Worm (Caenorhabditis elegans) whole organism, L1 larva: Measurements from ENCODE around the gene acp-2.

Experiments used
- C16A3.4 ChIP-seq: fragments of 150-350 bp; optimal IDR thresholded peaks from 2 replicates; lab custom pipeline; 2014; ENCODE audit warnings: missing biosample characterization, missing genetic modification characterization
- Y116A8C.19 ChIP-seq: sonication (generic microtip); optimal IDR thresholded peaks from 2 replicates; lab custom pipeline; 2016; ENCODE audit warnings: missing compliant biosample characterization, missing genetic modification characterization, borderline replicate concordance
- alr-1 ChIP-seq: fragments of 200-800 bp; sonication (Bioruptor generic); optimal IDR thresholded peaks from 2 replicates; lab custom pipeline; 2018; ENCODE audit warnings: borderline replicate concordance, mild to moderate bottlenecking, missing genetic modification characterization, missing compliant biosample characterization
- aly-2 ChIP-seq: fragments of 150-350 bp; optimal IDR thresholded peaks from 2 replicates; lab custom pipeline; 2014; ENCODE audit warnings: missing biosample characterization, missing genetic modification characterization
- ama-1 ChIP-seq: fragments of 150-350 bp; optimal IDR thresholded peaks from 2 replicates; lab custom pipeline; 2014
- ceh-63 ChIP-seq: fragments of 200-800 bp; sonication (Bioruptor generic); optimal IDR thresholded peaks from 2 replicates; lab custom pipeline; 2018; ENCODE audit warnings: mild to moderate bottlenecking, missing genetic modification characterization, missing compliant biosample characterization
- ceh-8 ChIP-seq: fragments of 200-800 bp; sonication (Bioruptor generic); optimal IDR thresholded peaks from 2 replicates; lab custom pipeline; 2018; ENCODE audit warnings: mild to moderate bottlenecking, missing genetic modification characterization, moderate library complexity, missing compliant biosample characterization
- ceh-82 ChIP-seq, 3 experiments: fragments of 150-350 bp in 1 of 3; sonication (generic microtip) in 2 of 3; optimal IDR thresholded peaks; 2 replicates each; lab custom pipeline; 2014 to 2017; ENCODE audit warnings: missing biosample characterization in 3 of 3, missing genetic modification characterization in 3 of 3
- ceh-88 ChIP-seq: fragments of 200-800 bp; sonication (Bioruptor generic); IDR thresholded peaks from 2 replicates; pipeline ENCODE4 v1.3.6; 2022; ENCODE audit warnings: missing genetic modification characterization, missing compliant biosample characterization
- ceh-90 ChIP-seq: sonication (generic microtip); optimal IDR thresholded peaks from 2 replicates; lab custom pipeline; 2016; ENCODE audit warnings: missing genetic modification characterization, missing compliant biosample characterization
- ces-1 ChIP-seq: fragments of 150-350 bp; optimal IDR thresholded peaks from 2 replicates; lab custom pipeline; 2014; ENCODE audit warnings: missing biosample characterization, missing genetic modification reagents, missing genetic modification characterization
- dsc-1 ChIP-seq: sonication (generic microtip); optimal IDR thresholded peaks from 2 replicates; lab custom pipeline; 2016; ENCODE audit warnings: mild to moderate bottlenecking, missing genetic modification characterization, missing compliant biosample characterization
- efl-3 ChIP-seq: fragments of 200-800 bp; sonication (Bioruptor generic); optimal IDR thresholded peaks from 2 replicates; lab custom pipeline; 2018; ENCODE audit warnings: mild to moderate bottlenecking, missing genetic modification characterization, missing compliant biosample characterization
- egl-13 ChIP-seq: sonication (generic microtip); optimal IDR thresholded peaks from 2 replicates; lab custom pipeline; 2016; ENCODE audit warnings: missing genotype, missing genetic modification reagents, missing genetic modification characterization, missing compliant biosample characterization
- elt-2 ChIP-seq: sonication (generic microtip); optimal IDR thresholded peaks from 2 replicates; lab custom pipeline; 2016; ENCODE audit warnings: missing genetic modification characterization, mild to moderate bottlenecking, inconsistent platforms, missing compliant biosample characterization, missing genetic modification reagents
- fkh-10 ChIP-seq: sonication (generic microtip); optimal IDR thresholded peaks from 2 replicates; lab custom pipeline; 2017; ENCODE audit warnings: missing biosample characterization, missing genetic modification reagents, missing genetic modification characterization
- fkh-8 ChIP-seq: sonication (generic microtip); optimal IDR thresholded peaks from 2 replicates; lab custom pipeline; 2016; ENCODE audit warnings: mild to moderate bottlenecking, missing genetic modification characterization, missing compliant biosample characterization
- fos-1 ChIP-seq: fragments of 150-350 bp; optimal IDR thresholded peaks from 2 replicates; lab custom pipeline; 2014; ENCODE audit warnings: missing biosample characterization, missing genetic modification characterization
- grh-1 ChIP-seq: fragments of 200-800 bp; sonication (Bioruptor generic); IDR thresholded peaks from 2 replicates; pipeline ENCODE4 v1.3.6; 2022; ENCODE audit warnings: missing genetic modification reagents, missing genetic modification characterization, missing compliant biosample characterization
- irx-1 ChIP-seq: sonication (generic microtip); optimal IDR thresholded peaks from 2 replicates; lab custom pipeline; 2016; ENCODE audit warnings: missing genetic modification characterization, missing compliant biosample characterization
- isw-1 ChIP-seq: fragments of 200-800 bp; sonication (Bioruptor generic); IDR thresholded peaks from 2 replicates; pipeline ENCODE4 v1.3.6; 2022; ENCODE audit warnings: missing genetic modification characterization, missing compliant biosample characterization
- jun-1 ChIP-seq: fragments of 150-350 bp; optimal IDR thresholded peaks from 2 replicates; lab custom pipeline; 2014; ENCODE audit warnings: missing biosample characterization, missing genetic modification reagents, missing genetic modification characterization
- lin-14 ChIP-seq: fragments of 200-800 bp; sonication (Bioruptor generic); optimal IDR thresholded peaks from 2 replicates; lab custom pipeline; 2018; ENCODE audit warnings: mild to moderate bottlenecking, missing genetic modification characterization, moderate library complexity, missing compliant biosample characterization
- lin-15B ChIP-seq: fragments of 150-350 bp; sonication (generic microtip); optimal IDR thresholded peaks from 3 replicates; lab custom pipeline; 2014; ENCODE audit warnings: missing biosample characterization, missing genetic modification characterization
- lin-35 ChIP-seq, 2 experiments: fragments of 150-350 bp; optimal IDR thresholded peaks; 2 replicates each; lab custom pipeline; 2014; ENCODE audit warnings: missing biosample characterization in 2 of 2, missing genetic modification characterization in 2 of 2, missing genetic modification reagents in 2 of 2
- lin-39 ChIP-seq: fragments of 150-350 bp; optimal IDR thresholded peaks from 2 replicates; lab custom pipeline; 2014; ENCODE audit warnings: missing biosample characterization, missing genetic modification reagents, missing genetic modification characterization
- lir-3 ChIP-seq: sonication (generic microtip); optimal IDR thresholded peaks from 2 replicates; lab custom pipeline; 2016; ENCODE audit warnings: mild to moderate bottlenecking, missing genetic modification characterization, moderate library complexity, missing compliant biosample characterization; ENCODE audit not compliant: poor library complexity
- mab-9 ChIP-seq: fragments of 200-800 bp; sonication (Bioruptor generic); IDR thresholded peaks from 2 replicates; pipeline ENCODE4 v1.3.6; 2022; ENCODE audit warnings: missing genetic modification reagents, missing genetic modification characterization, missing compliant biosample characterization
- mdl-1 ChIP-seq, 2 experiments: fragments of 150-350 bp; optimal IDR thresholded peaks; 2 replicates each; lab custom pipeline; 2014 to 2017; ENCODE audit warnings: missing biosample characterization in 2 of 2, missing genetic modification characterization in 2 of 2, inconsistent platforms in 1 of 2
- mef-2 ChIP-seq: fragments of 150-350 bp; optimal IDR thresholded peaks from 2 replicates; lab custom pipeline; 2014; ENCODE audit warnings: missing biosample characterization, missing genetic modification characterization
- nhr-19 ChIP-seq: fragments of 200-800 bp; sonication (Bioruptor generic); conservative IDR thresholded peaks from 2 replicates; pipeline ENCODE4 v1.3.6; 2022; ENCODE audit warnings: missing genetic modification characterization, missing compliant biosample characterization
- nhr-20 ChIP-seq: sonication (generic microtip); optimal IDR thresholded peaks from 2 replicates; lab custom pipeline; 2016; ENCODE audit warnings: mild to moderate bottlenecking, missing genetic modification characterization, missing compliant biosample characterization
- nhr-47 ChIP-seq: sonication (generic microtip); optimal IDR thresholded peaks from 2 replicates; lab custom pipeline; 2016; ENCODE audit warnings: mild to moderate bottlenecking, missing genetic modification characterization, moderate library complexity, missing compliant biosample characterization
- nhr-71 ChIP-seq: sonication (generic microtip); optimal IDR thresholded peaks from 2 replicates; lab custom pipeline; 2016; ENCODE audit warnings: mild to moderate bottlenecking, missing genetic modification characterization, moderate library complexity, missing compliant biosample characterization
- nhr-85 ChIP-seq: sonication (generic microtip); peaks from one replicate; lab custom pipeline; 2016; ENCODE audit warnings: missing genetic modification characterization, inconsistent platforms, missing compliant biosample characterization
- pqm-1 ChIP-seq: sonication (generic microtip); optimal IDR thresholded peaks from 3 replicates; lab custom pipeline; 2017; ENCODE audit warnings: missing biosample characterization, missing genetic modification characterization
- rnt-1 ChIP-seq: sonication (generic microtip); optimal IDR thresholded peaks from 2 replicates; lab custom pipeline; 2016; ENCODE audit warnings: mild to moderate bottlenecking, missing genetic modification characterization, moderate library complexity, missing compliant biosample characterization
- snu-23 ChIP-seq: sonication (generic microtip); optimal IDR thresholded peaks from 2 replicates; lab custom pipeline; 2016; ENCODE audit warnings: missing genetic modification characterization, missing compliant biosample characterization
- sox-4 ChIP-seq: sonication (generic microtip); optimal IDR thresholded peaks from 2 replicates; lab custom pipeline; 2016; ENCODE audit warnings: missing genetic modification characterization, missing compliant biosample characterization
- sptf-1 ChIP-seq: fragments of 150-350 bp; optimal IDR thresholded peaks from 2 replicates; lab custom pipeline; 2014; ENCODE audit warnings: missing biosample characterization, missing genetic modification characterization
- swsn-7 ChIP-seq: sonication (generic microtip); optimal IDR thresholded peaks from 2 replicates; lab custom pipeline; 2016; ENCODE audit warnings: missing genetic modification characterization, missing compliant biosample characterization
- tbx-2 ChIP-seq: sonication (generic microtip); optimal IDR thresholded peaks from 2 replicates; lab custom pipeline; 2016; ENCODE audit warnings: missing genetic modification characterization, missing compliant biosample characterization
- unc-62 ChIP-seq: fragments of 150-350 bp; optimal IDR thresholded peaks from 2 replicates; lab custom pipeline; 2014; ENCODE audit warnings: missing biosample characterization, missing genetic modification reagents, missing genetic modification characterization
- unc-98 ChIP-seq: fragments of 200-800 bp; sonication (Bioruptor generic); IDR thresholded peaks from 2 replicates; pipeline ENCODE4 v1.3.6; 2022; ENCODE audit warnings: missing genetic modification characterization, missing compliant biosample characterization
- vab-15 ChIP-seq: sonication (generic microtip); optimal IDR thresholded peaks from 2 replicates; lab custom pipeline; 2017; ENCODE audit warnings: missing genotype, mild to moderate bottlenecking, missing genetic modification characterization, missing compliant biosample characterization
- xbp-1 ChIP-seq: sonication (generic microtip); optimal IDR thresholded peaks from 2 replicates; lab custom pipeline; 2016; ENCODE audit warnings: missing genetic modification characterization, missing compliant biosample characterization
- zag-1 ChIP-seq: fragments of 150-350 bp; optimal IDR thresholded peaks from 2 replicates; lab custom pipeline; 2014; ENCODE audit warnings: missing biosample characterization, missing genetic modification characterization
- zip-4 ChIP-seq: fragments of 200-800 bp; sonication (Bioruptor generic); optimal IDR thresholded peaks from 2 replicates; lab custom pipeline; 2018; ENCODE audit warnings: mild to moderate bottlenecking, missing genetic modification characterization, moderate library complexity, missing compliant biosample characterization
- ztf-11 ChIP-seq, 2 experiments: sonication (generic microtip); optimal IDR thresholded peaks; 2 replicates each; lab custom pipeline; 2016 to 2017; ENCODE audit warnings: missing genetic modification characterization in 2 of 2, missing biosample characterization in 1 of 2, missing compliant biosample characterization in 1 of 2
- ztf-4 ChIP-seq: fragments of 150-350 bp; optimal IDR thresholded peaks from 2 replicates; lab custom pipeline; 2014; ENCODE audit warnings: missing biosample characterization, missing genetic modification characterization

The acp-2 gene

DNA sequence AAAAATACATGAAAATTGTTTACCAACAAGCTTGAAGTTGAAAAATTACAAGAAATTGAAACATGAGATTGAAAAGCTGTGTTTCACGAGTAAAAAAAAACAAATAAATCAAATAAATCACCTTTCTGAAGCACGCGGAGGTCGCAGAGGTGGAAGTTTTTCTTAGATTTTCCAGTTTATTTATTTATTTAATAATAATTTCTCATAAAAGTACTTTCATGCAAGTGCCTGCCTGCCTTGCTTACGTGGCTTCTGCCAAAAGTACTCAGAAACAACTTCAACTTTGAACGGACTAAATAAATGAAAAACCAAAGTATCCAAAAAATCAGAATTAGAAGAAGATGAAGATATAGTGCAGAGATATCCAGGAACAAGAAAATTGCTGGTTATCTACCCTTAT is at the start of gene acp-2:
Gene acp-2 (minus strand): TSS at position 101 of the 400 bp plus-strand sequence.
- TF ChIP-seq efl-3 = no peak
- TF ChIP-seq mef-2 = no peak
- TF ChIP-seq dsc-1 (tag; lab: Kevin White, UChicago) = no peak
- no peak for TF ChIP-seq nhr-20 (tag; lab: Kevin White, UChicago)
- TF ChIP-seq sptf-1 (tag; lab: Kevin White, UChicago) = no peak
- no peak for TF ChIP-seq C16A3.4 (tag; lab: Kevin White, UChicago)
- no peak for TF ChIP-seq fkh-8 (tag; lab: Kevin White, UChicago)
- TF ChIP-seq, all 84 proteins: peak for 0

DNA sequence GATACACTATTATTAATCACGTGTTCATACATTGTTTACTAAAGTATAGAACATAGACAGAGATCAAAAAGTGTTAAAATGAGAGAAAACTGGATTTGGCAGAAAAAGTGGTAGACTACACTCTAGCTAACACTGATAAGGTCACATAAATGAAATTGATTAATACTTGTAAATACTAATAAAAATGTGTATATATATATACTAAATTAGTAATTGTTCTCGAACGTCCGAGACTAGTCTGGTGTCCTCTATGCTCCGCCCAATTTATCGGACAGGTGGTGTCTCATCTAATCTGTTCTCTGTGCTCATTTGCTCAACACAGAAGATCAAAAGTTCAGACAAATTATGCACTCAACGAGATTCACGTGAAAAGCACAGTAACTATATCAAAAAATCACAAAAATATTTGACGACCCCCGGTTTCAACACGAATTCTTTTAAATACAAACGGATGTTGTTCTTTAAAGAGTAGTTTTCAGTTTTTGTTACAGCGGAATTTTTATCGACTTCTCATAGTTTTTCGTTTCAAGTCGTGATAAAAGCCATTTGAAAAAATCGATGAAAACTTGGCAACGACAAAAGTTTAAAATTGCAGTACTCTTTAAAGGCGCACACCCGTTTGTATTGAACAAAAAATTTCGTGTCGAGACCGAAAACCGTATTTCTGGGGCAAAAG is 49.3 kb upstream of the acp-2 start:
- TF ChIP-seq ces-1 (GFP tag; lab: Kevin White, UChicago) (no peak), nhr-19 (GFP tag; lab: Robert Waterston, UW) (peak; percentile 82), unc-98 (no peak), zag-1 (tag; lab: Kevin White, UChicago) (no peak), lin-14 (peak; percentile 59), swsn-7 (no peak), xbp-1 (tag; lab: Kevin White, UChicago) (no peak), nhr-85 (tag; lab: Kevin White, UChicago) (no peak), jun-1 (no peak), vab-15 (tag; lab: Kevin White, UChicago) (no peak), lir-3 (tag; lab: Kevin White, UChicago) (no peak), lin-15B (tag; lab: Kevin White, UChicago) (no peak), egl-13 (no peak), zip-4 (GFP tag; lab: Kevin White, UChicago) (no peak), lin-39 (tag; lab: Kevin White, UChicago) (no peak), lin-35 (GFP tag; optimal IDR thresholded peaks at IDR 0.05; lab: Kevin White, UChicago) (no peak), ceh-63 (GFP tag; lab: Kevin White, UChicago) (no peak), fos-1 (tag; lab: Kevin White, UChicago) (no peak), nhr-20 (tag; lab: Kevin White, UChicago) (peak; percentile 82), fkh-10 (no peak), isw-1 (GFP tag; lab: Robert Waterston, UW) (no peak), sox-4 (tag; lab: Kevin White, UChicago) (no peak), ceh-8 (GFP tag; lab: Kevin White, UChicago) (no peak), elt-2 (no peak), ceh-82 (tag; optimal IDR thresholded peaks at IDR 0.05; lab: Kevin White, UChicago) (no peak), sptf-1 (tag; lab: Kevin White, UChicago) (no peak), tbx-2 (tag; lab: Kevin White, UChicago) (no peak), nhr-47 (tag; lab: Kevin White, UChicago) (no peak), alr-1 (tag; lab: Kevin White, UChicago) (no peak), C16A3.4 (tag; lab: Kevin White, UChicago) (peak; percentile 2), nhr-71 (tag; lab: Kevin White, UChicago) (peak; percentile 76), mab-9 (GFP tag; lab: Robert Waterston, UW) (no peak), efl-3 (no peak), ceh-90 (tag; lab: Kevin White, UChicago) (no peak), ama-1 (lab: Kevin White, UChicago) (no peak), mdl-1 (tag; optimal IDR thresholded peaks at IDR 0.05; lab: Kevin White, UChicago) (no peak), aly-2 (no peak), mef-2 (no peak), ztf-11 (tag; optimal IDR thresholded peaks at IDR 0.05; lab: Kevin White, UChicago) (no peak), unc-62 (GFP tag; lab: Kevin White, UChicago) (no peak), ztf-4 (peak; percentile 50), snu-23 (GFP tag; lab: Kevin White, UChicago) (peak; percentile 34), Y116A8C.19 (no peak), ceh-88 (no peak), grh-1 (no peak), irx-1 (no peak), rnt-1 (tag; lab: Kevin White, UChicago) (peak; percentile 41), pqm-1 (tag; lab: Kevin White, UChicago) (no peak)
